Worm (Caenorhabditis elegans) whole organism, L4 larva: ENCODE results near the gene F35C5.3.

Experiments
- ZK546.5 ChIP-seq, 2 experiments: sonication (generic microtip); optimal IDR thresholded peaks; 2 replicates each; lab custom pipeline; 2017; ENCODE audit warnings: missing biosample characterization in 2 of 2, missing genetic modification characterization in 2 of 2
- ceh-82 ChIP-seq: sonication (generic microtip); optimal IDR thresholded peaks from 2 replicates; lab custom pipeline; 2017; ENCODE audit warnings: missing biosample characterization, missing genetic modification characterization
- lin-13 ChIP-seq: fragments of 150-350 bp; optimal IDR thresholded peaks from 2 replicates; lab custom pipeline; 2014; ENCODE audit warnings: missing biosample characterization, missing genetic modification reagents, missing genetic modification characterization

ce11 chrII:12865604-12866003, 23.0 kb upstream of the F35C5.3 start, which contains the start of gene snf-5:
- TF ChIP-seq lin-13 (GFP tag; lab: Kevin White, UChicago), result no peak
- TF ChIP-seq ceh-82 (tag; lab: Kevin White, UChicago), result no peak
- TF ChIP-seq ZK546.5 (tag; optimal IDR thresholded peaks at IDR 0.05; lab: Kevin White, UChicago), result no peak
